Worm (Caenorhabditis elegans) whole organism, young adult: Measurements from ENCODE around the gene F59F5.7.
A peak's percentile ranks its signal among the peaks of the same experiment; 100 is the strongest.

ENCODE experiments used
- B0035.1 ChIP-seq: sonication (generic microtip); optimal IDR thresholded peaks from 2 replicates; lab custom pipeline; 2016; ENCODE audit warnings: missing genetic modification characterization, mild to moderate bottlenecking, missing compliant biosample characterization, missing genotype, missing genetic modification reagents
- B0261.1 ChIP-seq: sonication (generic microtip); optimal IDR thresholded peaks from 2 replicates; lab custom pipeline; 2016; ENCODE audit warnings: mild to moderate bottlenecking, missing genetic modification characterization, moderate library complexity, missing compliant biosample characterization
- B0336.3 ChIP-seq: fragments of 200-800 bp; sonication (Bioruptor generic); IDR thresholded peaks from 2 replicates; pipeline ENCODE4 v1.3.6; 2022; ENCODE audit warnings: missing genetic modification characterization, missing compliant biosample characterization
- C06A6.2 ChIP-seq: fragments of 200-800 bp; sonication (Bioruptor generic); conservative IDR thresholded peaks from 2 replicates; pipeline ENCODE4 v1.3.6; 2022; ENCODE audit warnings: missing genetic modification characterization, missing compliant biosample characterization
- D2030.7 ChIP-seq: fragments of 200-800 bp; sonication (Bioruptor generic); IDR thresholded peaks from 2 replicates; pipeline ENCODE4 v1.3.6; 2022; ENCODE audit warnings: missing genetic modification reagents, missing genetic modification characterization, missing compliant biosample characterization
- F10E7.11 ChIP-seq: sonication (generic microtip); optimal IDR thresholded peaks from 2 replicates; lab custom pipeline; 2017; ENCODE audit warnings: mild to moderate bottlenecking, missing genetic modification characterization, moderate library complexity, missing compliant biosample characterization
- F33H1.4 ChIP-seq: fragments of 200-800 bp; sonication (Bioruptor generic); IDR thresholded peaks from 2 replicates; pipeline ENCODE4 v1.3.6; 2022; ENCODE audit warnings: missing genetic modification reagents, missing genetic modification characterization, missing compliant biosample characterization
- T07F8.4 ChIP-seq: sonication (generic microtip); optimal IDR thresholded peaks from 2 replicates; lab custom pipeline; 2016; ENCODE audit warnings: mild to moderate bottlenecking, missing genetic modification characterization, moderate library complexity, missing compliant biosample characterization
- Y53G8AR.9 ChIP-seq: fragments of 200-800 bp; sonication (Bioruptor generic); conservative IDR thresholded peaks from 2 replicates; pipeline ENCODE4 v1.3.6; 2022; ENCODE audit warnings: missing genetic modification reagents, missing genetic modification characterization, missing compliant biosample characterization
- Y56A3A.18 ChIP-seq: fragments of 200-800 bp; sonication (Bioruptor generic); IDR thresholded peaks from 2 replicates; pipeline ENCODE4 v1.3.6; 2022; ENCODE audit warnings: missing genetic modification reagents, missing genetic modification characterization, missing compliant biosample characterization
- Y67H2A.10 ChIP-seq: fragments of 200-800 bp; sonication (Bioruptor generic); conservative IDR thresholded peaks from 2 replicates; pipeline ENCODE4 v1.3.6; 2022; ENCODE audit warnings: missing genetic modification reagents, missing genetic modification characterization, missing compliant biosample characterization
- Y95B8A.8 ChIP-seq: fragments of 200-800 bp; sonication (Bioruptor generic); IDR thresholded peaks from 2 replicates; pipeline ENCODE4 v1.3.6; 2022; ENCODE audit warnings: missing genetic modification reagents, missing genetic modification characterization, missing compliant biosample characterization
- attf-5 ChIP-seq: fragments of 200-800 bp; sonication (Bioruptor generic); optimal IDR thresholded peaks from 2 replicates; lab custom pipeline; 2018; ENCODE audit warnings: mild to moderate bottlenecking, missing genetic modification characterization, missing compliant biosample characterization
- attf-6 ChIP-seq: fragments of 200-800 bp; sonication (Bioruptor generic); IDR thresholded peaks from 2 replicates; pipeline ENCODE4 v1.3.6; 2022; ENCODE audit warnings: missing genetic modification reagents, missing genetic modification characterization, missing compliant biosample characterization
- bed-1 ChIP-seq: fragments of 200-800 bp; sonication (Bioruptor generic); IDR thresholded peaks from 2 replicates; pipeline ENCODE4 v1.3.6; 2022; ENCODE audit warnings: missing genetic modification reagents, missing genetic modification characterization, missing compliant biosample characterization
- ceh-100 ChIP-seq: fragments of 200-800 bp; sonication (Bioruptor generic); IDR thresholded peaks from 2 replicates; pipeline ENCODE4 v1.3.6; 2022; ENCODE audit warnings: missing genetic modification reagents, missing genetic modification characterization, missing compliant biosample characterization
- ceh-58 ChIP-seq: fragments of 200-800 bp; sonication (Bioruptor generic); IDR thresholded peaks from 2 replicates; pipeline ENCODE4 v1.3.6; 2022; ENCODE audit warnings: missing genetic modification characterization, missing compliant biosample characterization
- ceh-79 ChIP-seq: sonication (generic microtip); optimal IDR thresholded peaks from 2 replicates; lab custom pipeline; 2017; ENCODE audit warnings: mild to moderate bottlenecking, missing genetic modification characterization, missing compliant biosample characterization
- chd-7 ChIP-seq: sonication (generic microtip); optimal IDR thresholded peaks from 2 replicates; lab custom pipeline; 2016; ENCODE audit warnings: mild to moderate bottlenecking, missing genetic modification characterization, moderate library complexity, missing compliant biosample characterization
- die-1 ChIP-seq: sonication (generic microtip); optimal IDR thresholded peaks from 2 replicates; lab custom pipeline; 2016; ENCODE audit warnings: missing genotype, mild to moderate bottlenecking, missing genetic modification characterization, missing compliant biosample characterization
- dox-1 ChIP-seq: fragments of 200-800 bp; sonication (Bioruptor generic); IDR thresholded peaks from 2 replicates; pipeline ENCODE4 v1.3.6; 2022; ENCODE audit warnings: missing genetic modification reagents, missing genetic modification characterization, missing compliant biosample characterization
- dpl-1 ChIP-seq: fragments of 150-350 bp; optimal IDR thresholded peaks from 2 replicates; lab custom pipeline; 2014; ENCODE audit warnings: missing biosample characterization, missing genetic modification reagents, missing genetic modification characterization
- egl-18 ChIP-seq: fragments of 200-800 bp; sonication (Bioruptor generic); IDR thresholded peaks from 2 replicates; pipeline ENCODE4 v1.3.6; 2022; ENCODE audit warnings: missing genetic modification reagents, missing genetic modification characterization, missing compliant biosample characterization
- egrh-3 ChIP-seq: fragments of 200-800 bp; sonication (Bioruptor generic); IDR thresholded peaks from 2 replicates; pipeline ENCODE4 v1.3.6; 2022; ENCODE audit warnings: missing genetic modification reagents, missing genetic modification characterization, missing compliant biosample characterization
- ets-4 ChIP-seq: fragments of 200-800 bp; sonication (Bioruptor generic); optimal IDR thresholded peaks from 2 replicates; lab custom pipeline; 2018; ENCODE audit warnings: mild to moderate bottlenecking, missing genetic modification characterization, missing compliant biosample characterization
- hlh-26 ChIP-seq: fragments of 200-800 bp; sonication (Bioruptor generic); conservative IDR thresholded peaks from 2 replicates; pipeline ENCODE4 v1.3.6; 2022; ENCODE audit warnings: missing genetic modification reagents, missing genetic modification characterization, missing compliant biosample characterization
- hmg-20 ChIP-seq: fragments of 200-800 bp; sonication (Bioruptor generic); IDR thresholded peaks from 2 replicates; pipeline ENCODE4 v1.3.6; 2022; ENCODE audit warnings: missing genetic modification reagents, missing genetic modification characterization, missing compliant biosample characterization
- lin-35 ChIP-seq, 3 experiments: fragments of 150-350 bp in 2 of 3; sonication (generic microtip) in 1 of 3; optimal IDR thresholded peaks; 2 replicates each; lab custom pipeline; 2014 to 2018; ENCODE audit warnings: missing biosample characterization in 3 of 3, missing genetic modification characterization in 3 of 3, missing genetic modification reagents in 3 of 3
- madf-8 ChIP-seq: fragments of 200-800 bp; sonication (Bioruptor generic); conservative IDR thresholded peaks from 2 replicates; pipeline ENCODE4 v1.3.6; 2022; ENCODE audit warnings: missing genetic modification reagents, missing genetic modification characterization, missing compliant biosample characterization
- nhr-179 ChIP-seq: sonication (generic microtip); optimal IDR thresholded peaks from 2 replicates; lab custom pipeline; 2016; ENCODE audit warnings: mild to moderate bottlenecking, missing genetic modification characterization, missing compliant biosample characterization
- pbrm-1 ChIP-seq: fragments of 200-800 bp; sonication (Bioruptor generic); IDR thresholded peaks from 2 replicates; pipeline ENCODE4 v1.3.6; 2022; ENCODE audit warnings: missing genetic modification reagents, missing genetic modification characterization, missing compliant biosample characterization
- pha-4 ChIP-seq: fragments of 150-350 bp; sonication (generic microtip); optimal IDR thresholded peaks from 2 replicates; lab custom pipeline; 2014; ENCODE audit warnings: missing biosample characterization, missing genetic modification reagents, missing genetic modification characterization
- rcor-1 ChIP-seq: fragments of 200-800 bp; sonication (Bioruptor generic); IDR thresholded peaks from 2 replicates; pipeline ENCODE4 v1.3.6; 2022; ENCODE audit warnings: missing genetic modification reagents, missing genetic modification characterization, missing compliant biosample characterization
- rpc-1 ChIP-seq, 2 experiments: fragments of 150-350 bp in 1 of 2; sonication (generic microtip) in 1 of 2; optimal IDR thresholded peaks; 2 replicates each; lab custom pipeline; 2014 to 2018; ENCODE audit warnings: missing biosample characterization in 1 of 2, missing genetic modification characterization in 1 of 2, missing genetic modification reagents in 1 of 2, missing genotype in 1 of 2
- snpc-1.1 ChIP-seq: sonication (generic microtip); optimal IDR thresholded peaks from 2 replicates; lab custom pipeline; 2017; ENCODE audit warnings: missing genetic modification characterization, mild to moderate bottlenecking, missing compliant biosample characterization, antibody characterized with exemption, moderate library complexity, missing genotype, missing genetic modification reagents; ENCODE audit not compliant: insufficient read depth
- snpc-1.3 ChIP-seq: sonication (generic microtip); optimal IDR thresholded peaks from 2 replicates; lab custom pipeline; 2017; ENCODE audit warnings: missing genetic modification characterization, mild to moderate bottlenecking, missing compliant biosample characterization, antibody characterized with exemption, moderate library complexity, missing genotype, missing genetic modification reagents; ENCODE audit not compliant: insufficient read depth
- snpc-4 ChIP-seq, 5 experiments: fragments of 150-350 bp in 1 of 5; sonication (generic microtip) in 4 of 5; optimal IDR thresholded peaks; 2 replicates each; lab custom pipeline; 2014 to 2018; ENCODE audit warnings: missing genetic modification characterization in 5 of 5, missing biosample characterization in 3 of 5, antibody characterized with exemption in 2 of 5, mild to moderate bottlenecking in 2 of 5, missing compliant biosample characterization in 2 of 5, missing genotype in 2 of 5, moderate library complexity in 2 of 5, missing genetic modification reagents in 1 of 5
- somi-1 ChIP-seq: fragments of 200-800 bp; sonication (Bioruptor generic); optimal IDR thresholded peaks from 2 replicates; lab custom pipeline; 2018; ENCODE audit warnings: mild to moderate bottlenecking, missing genetic modification characterization, missing compliant biosample characterization
- tbp1 ChIP-seq: fragments of 200-800 bp; sonication (Bioruptor generic); optimal IDR thresholded peaks from 2 replicates; lab custom pipeline; 2018; ENCODE audit warnings: mild to moderate bottlenecking, missing genetic modification characterization, missing compliant biosample characterization
- tbx-9 ChIP-seq: sonication (generic microtip); optimal IDR thresholded peaks from 2 replicates; lab custom pipeline; 2016; ENCODE audit warnings: borderline replicate concordance, missing genetic modification characterization, inconsistent platforms, missing compliant biosample characterization
- tlf-1 ChIP-seq: fragments of 200-800 bp; sonication (Bioruptor generic); optimal IDR thresholded peaks from 2 replicates; lab custom pipeline; 2018; ENCODE audit warnings: mild to moderate bottlenecking, missing genetic modification characterization, missing compliant biosample characterization
- zim-3 ChIP-seq: sonication (generic microtip); optimal IDR thresholded peaks from 2 replicates; lab custom pipeline; 2017; ENCODE audit warnings: mild to moderate bottlenecking, missing genetic modification characterization, moderate library complexity, missing compliant biosample characterization
- ztf-18 ChIP-seq: sonication (generic microtip); optimal IDR thresholded peaks from 2 replicates; lab custom pipeline; 2016; ENCODE audit warnings: missing genotype, mild to moderate bottlenecking, missing genetic modification characterization, missing compliant biosample characterization
- ztf-22 ChIP-seq: fragments of 200-800 bp; sonication (Bioruptor generic); optimal IDR thresholded peaks from 2 replicates; lab custom pipeline; 2018; ENCODE audit warnings: mild to moderate bottlenecking, missing genetic modification characterization, moderate library complexity, missing compliant biosample characterization
- ztf-26 ChIP-seq: sonication (generic microtip); optimal IDR thresholded peaks from 2 replicates; lab custom pipeline; 2017; ENCODE audit warnings: missing genetic modification characterization, missing compliant biosample characterization

Gene F59F5.7

ce11 chrX:10568385-10569149 is 9.3 kb downstream of the F59F5.7 start (continued):
- peak; percentile 74 for TF ChIP-seq ztf-18 (tag; lab: Kevin White, UChicago)
- peak; percentile 88 for TF ChIP-seq ztf-26 (tag; lab: Kevin White, UChicago)
- no peak for TF ChIP-seq nhr-179 (tag; lab: Kevin White, UChicago)
- no peak for TF ChIP-seq rpc-1 (optimal IDR thresholded peaks at IDR 0.05; lab: Kevin White, UChicago)
- no peak for TF ChIP-seq rpc-1 (tag; optimal IDR thresholded peaks at IDR 0.05; lab: Kevin White, UChicago)
- peak in 1 of 3 experiments; percentile 74 for TF ChIP-seq lin-35 (GFP tag; optimal IDR thresholded peaks at IDR 0.05; lab: Kevin White, UChicago)
- peak; percentile 33; the same call in 1 of the 2 replicates for TF ChIP-seq egl-18
- peak; percentile 79 for TF ChIP-seq die-1 (tag; lab: Kevin White, UChicago)
- no peak for TF ChIP-seq ceh-58 (GFP tag; lab: Robert Waterston, UW)
- no peak for TF ChIP-seq D2030.7 (GFP tag; lab: Robert Waterston, UW)
- TF ChIP-seq B0035.1 (tag; lab: Kevin White, UChicago): peak; percentile 66
- TF ChIP-seq rcor-1: peak; percentile 25
- peak; percentile 68; the same call in 1 of the 2 replicates for TF ChIP-seq C06A6.2 (GFP tag; lab: Robert Waterston, UW)
- TF ChIP-seq hmg-20: peak; percentile 44; the same call in 1 of the 2 replicates
- no peak for TF ChIP-seq attf-6
- no peak for TF ChIP-seq dpl-1 (GFP tag; lab: Kevin White, UChicago)
- TF ChIP-seq zim-3 (tag; lab: Kevin White, UChicago): peak; percentile 52
- TF ChIP-seq ceh-79 (tag; lab: Kevin White, UChicago): peak; percentile 72
- TF ChIP-seq Y95B8A.8 (GFP tag; lab: Robert Waterston, UW): no peak
- TF ChIP-seq chd-7 (tag; lab: Kevin White, UChicago): peak; percentile 91
- TF ChIP-seq tbp1 (GFP tag; lab: Kevin White, UChicago): peak; percentile 49
- TF ChIP-seq pbrm-1 (GFP tag; lab: Robert Waterston, UW): peak; percentile 40
- peak; percentile 55 for TF ChIP-seq ztf-22 (GFP tag; lab: Kevin White, UChicago)
- peak; percentile 96 for TF ChIP-seq B0336.3 (GFP tag; lab: Robert Waterston, UW)
- TF ChIP-seq snpc-1.1: no peak
- TF ChIP-seq Y56A3A.18: peak; percentile 76; the same call in 1 of the 2 replicates
- peak; percentile 49 for TF ChIP-seq snpc-4 (GFP tag; optimal IDR thresholded peaks at IDR 0.05; lab: Kevin White, UChicago)
- TF ChIP-seq snpc-4 (tag; optimal IDR thresholded peaks at IDR 0.05; lab: Kevin White, UChicago): peak; percentile 39 to 79 (median 64)
- TF ChIP-seq tbx-9 (tag; lab: Kevin White, UChicago): no peak
- TF ChIP-seq Y53G8AR.9 (GFP tag; lab: Robert Waterston, UW): peak; percentile 59; the same call in 1 of the 2 replicates
- peak; percentile 62 for TF ChIP-seq tlf-1
- TF ChIP-seq madf-8 (GFP tag; lab: Robert Waterston, UW): no peak
- TF ChIP-seq T07F8.4: peak; percentile 29
- no peak for TF ChIP-seq hlh-26 (GFP tag; lab: Robert Waterston, UW)
- peak; percentile 17 for TF ChIP-seq B0261.1 (tag; lab: Kevin White, UChicago)
- peak; percentile 40; the same call in 1 of the 2 replicates for TF ChIP-seq Y67H2A.10
- peak; percentile 91 for TF ChIP-seq dox-1
- peak; percentile 81 for TF ChIP-seq somi-1
- no peak for TF ChIP-seq snpc-1.3
- TF ChIP-seq attf-5 (GFP tag; lab: Kevin White, UChicago): peak; percentile 95
- TF ChIP-seq F33H1.4 (GFP tag; lab: Robert Waterston, UW): no peak
- no peak for TF ChIP-seq F10E7.11
- no peak for TF ChIP-seq bed-1 (GFP tag; lab: Robert Waterston, UW)
- no peak for TF ChIP-seq ceh-100 (GFP tag; lab: Robert Waterston, UW)
- TF ChIP-seq ets-4 (GFP tag; lab: Kevin White, UChicago): peak; percentile 52
- peak; percentile 34 for TF ChIP-seq pha-4 (tag; lab: Kevin White, UChicago)
- TF ChIP-seq egrh-3 (GFP tag; lab: Robert Waterston, UW): peak; percentile 86
